Worm (Caenorhabditis elegans) whole organism, L3 larva: ENCODE measurements around the gene ZC13.10.

Source experiments
- aly-2 ChIP-seq: fragments of 150-350 bp; optimal IDR thresholded peaks from 2 replicates; lab custom pipeline; 2014; ENCODE audit warnings: missing biosample characterization, missing genetic modification characterization
- ama-1 ChIP-seq: fragments of 150-350 bp; optimal IDR thresholded peaks from 2 replicates; lab custom pipeline; 2018
- elt-3 ChIP-seq, 3 experiments: fragments of 150-350 bp in 1 of 3; sonication (generic microtip) in 2 of 3; optimal IDR thresholded peaks; 2 replicates in 2 of 3; 4 replicates in 1 of 3; lab custom pipeline; 2014 to 2017; ENCODE audit warnings: missing biosample characterization in 3 of 3, missing genetic modification characterization in 3 of 3
- lin-15B ChIP-seq: fragments of 150-350 bp; optimal IDR thresholded peaks from 2 replicates; lab custom pipeline; 2014; ENCODE audit warnings: missing biosample characterization, missing genetic modification characterization
- lin-39 ChIP-seq: fragments of 150-350 bp; optimal IDR thresholded peaks from 2 replicates; lab custom pipeline; 2018; ENCODE audit warnings: missing biosample characterization, missing genetic modification reagents, missing genetic modification characterization
- lsy-12 ChIP-seq: sonication (generic microtip); optimal IDR thresholded peaks from 2 replicates; lab custom pipeline; 2016; ENCODE audit warnings: mild to moderate bottlenecking, missing genetic modification characterization, missing compliant biosample characterization
- nhr-12 ChIP-seq: fragments of 150-350 bp; optimal IDR thresholded peaks from 2 replicates; lab custom pipeline; 2014; ENCODE audit warnings: missing biosample characterization, missing genetic modification characterization
- nhr-28 ChIP-seq: fragments of 150-350 bp; optimal IDR thresholded peaks from 2 replicates; lab custom pipeline; 2014; ENCODE audit warnings: missing biosample characterization, missing genetic modification characterization
- unc-39 ChIP-seq: sonication (generic microtip); optimal IDR thresholded peaks from 4 replicates; lab custom pipeline; 2017; ENCODE audit warnings: missing biosample characterization, missing genetic modification characterization
- unc-62 ChIP-seq: fragments of 150-350 bp; sonication (generic microtip); optimal IDR thresholded peaks from 4 replicates; lab custom pipeline; 2014; ENCODE audit warnings: missing biosample characterization, missing genetic modification reagents, missing genetic modification characterization

ce11 chrX:873634-874033, 28.8 kb downstream of the ZC13.10 start:
- TF ChIP-seq ama-1 (lab: Kevin White, UChicago) (no peak), unc-39 (tag; lab: Kevin White, UChicago) (no peak), lsy-12 (tag; lab: Kevin White, UChicago) (no peak), nhr-28 (tag; lab: Kevin White, UChicago) (no peak), aly-2 (tag; lab: Kevin White, UChicago) (no peak), lin-15B (tag; lab: Kevin White, UChicago) (no peak), unc-62 (GFP tag; lab: Kevin White, UChicago) (no peak), elt-3 (tag; optimal IDR thresholded peaks at IDR 0.05; lab: Kevin White, UChicago) (no peak), lin-39 (no peak), nhr-12 (no peak)
